Fruit fly (Drosophila melanogaster) S2 (cell line): ENCODE measurements around the gene Prosalpha2.
"Not testable (repeated sequence)": the region's sequence is repeated elsewhere in the genome, so short reads cannot be mapped to it uniquely, and the experiment has no call there.

Experiments
- CG8478 ChIP-seq: fragments of >200 bp; optimal IDR thresholded peaks from 2 replicates; lab custom pipeline; 2018
- CTCF ChIP-seq, 2 experiments: fragments of >200 bp; optimal IDR thresholded peaks; 2 replicates each; lab custom pipeline; 2018

- TF ChIP-seq CTCF (optimal IDR thresholded peaks at IDR 0.05; lab: Kevin White, UChicago); CG8478 (lab: Kevin White, UChicago): not testable (repeated sequence)
These were observed 34.1 kb downstream of the Prosalpha2 start, which contains the start of gene CG5608 for dm6 chr3R:12465198-12465597.
